Fruit fly (Drosophila melanogaster) Kc167 (cell line): ENCODE data around the gene Acsf3.

Source experiments
- Myc ChIP-seq: fragments of >200 bp; optimal IDR thresholded peaks from 2 replicates; lab custom pipeline; 2017; ENCODE audit warnings: missing external identifiers
- Sin3A ChIP-seq: fragments of >200 bp; optimal IDR thresholded peaks from 2 replicates; lab custom pipeline; 2018; ENCODE audit warnings: missing external identifiers
- h ChIP-seq: fragments of >200 bp; optimal IDR thresholded peaks from 3 replicates; lab custom pipeline; 2018; ENCODE audit warnings: missing external identifiers
- insv ChIP-seq: fragments of >200 bp; optimal IDR thresholded peaks from 3 replicates; lab custom pipeline; 2018; ENCODE audit warnings: missing external identifiers
- psq ChIP-seq: fragments of >200 bp; optimal IDR thresholded peaks from 2 replicates; lab custom pipeline; 2017; ENCODE audit warnings: missing external identifiers
- ttk ChIP-seq: sonication (Bioruptor generic); optimal IDR thresholded peaks from 2 replicates; lab custom pipeline; 2017; ENCODE audit warnings: missing external identifiers

The Acsf3 gene

dm6 chrX:7337975-7338374, 9.1 kb downstream of the Acsf3 start:
- TF ChIP-seq psq (no peak), Sin3A (lab: Kevin White, UChicago) (no peak), Myc (lab: Kevin White, UChicago) (no peak), ttk (no peak), h (lab: Kevin White, UChicago) (no peak), insv (no peak)

dm6 chrX:7338538-7338937, 9.7 kb downstream of the Acsf3 start:
- TF ChIP-seq ttk (no peak), psq (no peak), Sin3A (lab: Kevin White, UChicago) (no peak), h (lab: Kevin White, UChicago) (no peak), Myc (lab: Kevin White, UChicago) (no peak)

- TF ChIP-seq ttk: no peak
- TF ChIP-seq Sin3A (lab: Kevin White, UChicago): no peak
These were observed 10.9 kb downstream of the Acsf3 start for dm6 chrX:7339610-7340326.

- TF ChIP-seq Sin3A (lab: Kevin White, UChicago) (no peak), psq (no peak), h (lab: Kevin White, UChicago) (no peak), ttk (no peak)
These were observed 11.8 kb downstream of the Acsf3 start for dm6 chrX:7340667-7341066.

- no peak for TF ChIP-seq Sin3A (lab: Kevin White, UChicago)
- no peak for TF ChIP-seq ttk
- no peak for TF ChIP-seq psq
These were observed 14.2 kb downstream of the Acsf3 start for dm6 chrX:7342998-7343397.

dm6 chrX:7347406-7347805, 18.6 kb downstream of the Acsf3 start, which contains the start of gene CG15034:
Gene CG15034, minus strand, starts transcription at chrX:7347506.
- TF ChIP-seq ttk (no peak), Myc (lab: Kevin White, UChicago) (no peak), h (lab: Kevin White, UChicago) (no peak), psq (no peak)

- TF ChIP-seq ttk: no peak
- TF ChIP-seq Sin3A (lab: Kevin White, UChicago): no peak
These were observed 21.1 kb downstream of the Acsf3 start for dm6 chrX:7349963-7350362.

dm6 chrX:7358496-7358895, 29.6 kb downstream of the Acsf3 start, which contains the start of gene CG1999:
Gene CG1999, plus strand, starts transcription at chrX:7358796.
- no peak for TF ChIP-seq insv

- TF ChIP-seq insv (no peak), Sin3A (lab: Kevin White, UChicago) (no peak), h (lab: Kevin White, UChicago) (no peak), psq (no peak)
These were observed 39.5 kb downstream of the Acsf3 start for dm6 chrX:7368361-7368760.

- no peak for TF ChIP-seq insv
- TF ChIP-seq psq: no peak
- no peak for TF ChIP-seq Sin3A (lab: Kevin White, UChicago)
- no peak for TF ChIP-seq Myc (lab: Kevin White, UChicago)
- TF ChIP-seq ttk: no peak
- TF ChIP-seq h (lab: Kevin White, UChicago): no peak
These were observed 43.6 kb downstream of the Acsf3 start for dm6 chrX:7372475-7372874.

- TF ChIP-seq Sin3A (lab: Kevin White, UChicago): no peak
- TF ChIP-seq Myc (lab: Kevin White, UChicago): no peak
- TF ChIP-seq ttk: no peak
- no peak for TF ChIP-seq insv
- no peak for TF ChIP-seq h (lab: Kevin White, UChicago)
- TF ChIP-seq psq: no peak
These were observed 49.0 kb downstream of the Acsf3 start, which contains the start of gene CheA7a for dm6 chrX:7377840-7378239. Gene CheA7a, plus strand, starts transcription at chrX:7378140.

dm6 chrX:7379569-7379968, 50.7 kb downstream of the Acsf3 start:
- TF ChIP-seq Sin3A (lab: Kevin White, UChicago) (no peak), ttk (no peak), h (lab: Kevin White, UChicago) (no peak), insv (no peak), psq (no peak), Myc (lab: Kevin White, UChicago) (no peak)
